Worm (Caenorhabditis elegans) whole organism, L4 larva: ENCODE data around the gene ZC84.6.

ENCODE experiments used
- F26F4.8 ChIP-seq: fragments of 200-800 bp; sonication (Bioruptor generic); conservative IDR thresholded peaks from 2 replicates; pipeline ENCODE4 v1.3.6; 2022; ENCODE audit warnings: missing genetic modification characterization, missing compliant biosample characterization
- daf-8 ChIP-seq: fragments of 200-800 bp; sonication (Bioruptor generic); IDR thresholded peaks from 2 replicates; pipeline ENCODE4 v1.3.6; 2022; ENCODE audit warnings: missing genetic modification characterization, missing compliant biosample characterization
- dve-1 ChIP-seq: sonication (generic microtip); optimal IDR thresholded peaks from 2 replicates; lab custom pipeline; 2017; ENCODE audit warnings: antibody characterized with exemption, mild to moderate bottlenecking, missing genetic modification characterization, missing compliant biosample characterization; ENCODE audit not compliant: insufficient read depth
- egl-27 ChIP-seq: sonication (generic microtip); optimal IDR thresholded peaks from 3 replicates; lab custom pipeline; 2017; ENCODE audit warnings: missing biosample characterization, missing genetic modification reagents, missing genetic modification characterization
- jun-1 ChIP-seq: fragments of 150-350 bp; optimal IDR thresholded peaks from 2 replicates; lab custom pipeline; 2014; ENCODE audit warnings: missing biosample characterization, missing genetic modification reagents, missing genetic modification characterization
- lin-15B ChIP-seq: fragments of 150-350 bp; sonication (generic microtip); optimal IDR thresholded peaks from 3 replicates; lab custom pipeline; 2014; ENCODE audit warnings: missing biosample characterization, missing genetic modification characterization
- lin-39 ChIP-seq: fragments of 150-350 bp; optimal IDR thresholded peaks from 2 replicates; lab custom pipeline; 2014; ENCODE audit warnings: missing biosample characterization, missing genetic modification reagents, missing genetic modification characterization
- nhr-10 ChIP-seq: fragments of 150-350 bp; optimal IDR thresholded peaks from 2 replicates; lab custom pipeline; 2014; ENCODE audit warnings: missing biosample characterization, missing genetic modification characterization
- unc-62 ChIP-seq, 3 experiments: fragments of 150-350 bp in 1 of 3; sonication (generic microtip); optimal IDR thresholded peaks in 2 of 3; peaks in 1 of 3; 1 replicate in 1 of 3; 2 replicates in 2 of 3; lab custom pipeline; 2014 to 2017; ENCODE audit warnings: missing biosample characterization in 3 of 3, missing genetic modification characterization in 3 of 3, missing genetic modification reagents in 3 of 3, missing genotype in 1 of 3
- zfp-3 ChIP-seq: fragments of 200-800 bp; sonication (Bioruptor generic); conservative IDR thresholded peaks from 2 replicates; pipeline ENCODE4 v1.3.6; 2022; ENCODE audit warnings: missing genetic modification reagents, missing genetic modification characterization, missing compliant biosample characterization

DNA sequence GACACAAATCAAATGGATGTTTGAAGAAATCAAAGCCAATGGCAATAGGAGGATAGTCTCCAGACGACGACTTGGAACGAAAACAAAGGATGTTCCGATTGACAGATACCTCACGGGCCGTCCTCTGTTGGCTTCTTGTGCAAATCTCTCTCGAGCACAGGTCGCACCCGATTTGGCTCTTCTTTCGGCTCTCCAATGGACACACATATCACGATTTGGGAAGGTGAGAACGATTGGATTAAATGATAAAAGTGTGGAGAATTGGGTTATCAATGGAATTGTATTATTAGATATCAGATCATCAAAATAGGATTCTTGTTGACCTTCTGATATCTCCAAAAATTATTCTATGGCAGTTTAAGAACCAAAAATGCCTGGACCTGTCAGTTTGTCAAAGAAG, 6.7 kb upstream of the ZC84.6 start, which contains the start of gene ZC84.1:
- no peak for TF ChIP-seq dve-1 (tag; lab: Kevin White, UChicago)
- TF ChIP-seq lin-39 (tag; lab: Kevin White, UChicago) = no peak
- TF ChIP-seq F26F4.8 (GFP tag; lab: Robert Waterston, UW) = no peak
- TF ChIP-seq lin-15B (tag; lab: Kevin White, UChicago) = no peak
- TF ChIP-seq unc-62 (GFP tag; optimal IDR thresholded peaks at IDR 0.05 in 1 of 2; lab: Kevin White, UChicago) = no peak
- no peak for TF ChIP-seq unc-62 (tag; optimal IDR thresholded peaks at IDR 0.05; lab: Kevin White, UChicago)
- no peak for TF ChIP-seq zfp-3 (GFP tag; lab: Robert Waterston, UW)
- no peak for TF ChIP-seq nhr-10 (tag; lab: Kevin White, UChicago)
- no peak for TF ChIP-seq jun-1 (tag; lab: Kevin White, UChicago)
- no peak for TF ChIP-seq egl-27
- TF ChIP-seq daf-8 (GFP tag; lab: Robert Waterston, UW) = no peak
